Worm (Caenorhabditis elegans): Measurements from ENCODE around the gene fbxa-219.
"Not testable (repeated sequence)": the region's sequence is repeated elsewhere in the genome, so short reads cannot be mapped to it uniquely, and the experiment has no call there.

Gene fbxa-219

DNA sequence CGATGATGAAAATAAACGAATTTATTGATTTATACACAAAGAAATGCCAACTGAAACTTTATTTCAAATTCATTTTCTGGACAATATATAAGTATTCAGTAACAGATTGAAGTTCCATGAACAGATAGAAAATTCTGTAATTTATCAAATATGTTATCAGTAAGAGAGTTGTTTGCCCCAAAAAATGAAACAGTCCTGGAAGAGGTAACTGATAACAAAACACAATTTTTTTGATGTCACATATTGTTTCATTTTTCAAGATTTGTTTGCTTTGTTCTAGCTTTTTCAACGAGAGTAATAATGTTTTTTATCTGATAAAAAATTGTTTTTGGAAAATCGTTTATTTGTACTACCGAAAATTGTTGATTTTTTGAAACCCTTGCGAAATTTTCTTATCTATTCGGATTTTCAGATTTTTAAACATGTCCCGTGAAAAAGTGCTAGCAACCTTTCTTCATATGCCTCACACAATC, 38.2 kb upstream of the fbxa-219 start, which contains the start of gene fbxa-73:
Gene fbxa-73, plus strand, starts transcription at position 423 of the 473 bp plus-strand sequence.
- TF ChIP-seq daf-16 (GFP tag; optimal IDR thresholded peaks at IDR 0.05) (no peak), daf-16 (tag; optimal IDR thresholded peaks at IDR 0.05) (peak; percentile 84), pqm-1 (tag; optimal IDR thresholded peaks at IDR 0.05) (peak; percentile 83), nhr-10 (tag; optimal IDR thresholded peaks at IDR 0.05) (no peak), nhr-28 (tag; optimal IDR thresholded peaks at IDR 0.05) (peak; percentile 64)

DNA sequence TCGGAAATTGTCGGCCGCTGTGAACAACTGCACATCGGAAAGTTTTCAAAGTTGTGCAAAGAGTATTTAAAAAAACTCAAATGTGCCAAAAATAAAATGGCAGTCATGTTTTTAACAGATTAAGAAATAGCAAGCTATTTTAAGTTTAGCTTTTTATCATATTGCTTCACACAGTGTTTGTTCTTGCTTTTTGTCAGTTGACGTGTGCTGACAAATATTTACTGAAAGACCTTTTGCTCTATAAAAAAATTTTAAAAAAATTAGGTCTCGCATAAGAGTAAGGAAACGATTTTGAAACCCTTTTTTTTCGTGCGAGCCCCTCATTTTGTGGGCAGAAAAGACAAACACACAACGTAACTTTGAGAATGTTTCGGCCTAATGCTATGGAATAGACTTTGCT, 35.7 kb upstream of the fbxa-219 start, which contains the start of gene fbxa-71:
Gene fbxa-71, plus strand, starts transcription at position 301 of the 400 bp plus-strand sequence.
- TF ChIP-seq F26F4.8 (GFP tag; conservative IDR thresholded peaks at IDR 0.05) (no peak), F49E8.2 (tag; optimal IDR thresholded peaks at IDR 0.05; ENCODE audit: borderline replicate concordance) (no peak), ces-1 (GFP tag; optimal IDR thresholded peaks at IDR 0.05) (no peak), Y48G9A.11 (GFP tag; IDR thresholded peaks at IDR 0.05) (no peak), nhr-237 (tag; optimal IDR thresholded peaks at IDR 0.05) (no peak), fkh-10 (GFP tag; optimal IDR thresholded peaks at IDR 0.05) (no peak), nhr-6 (tag; optimal IDR thresholded peaks at IDR 0.05) (no peak), nhr-102 (tag; optimal IDR thresholded peaks at IDR 0.05) (no peak), pha-4 (GFP tag; IDR thresholded peaks at IDR 0.05) (no peak), pha-4 (tag; optimal IDR thresholded peaks at IDR 0.05) (no peak), dmd-9 (GFP tag; IDR thresholded peaks at IDR 0.05) (no peak), snpc-1.2 (GFP tag; IDR thresholded peaks at IDR 0.05) (no peak)

ce11 chrIII:2258863-2259262, 32.4 kb upstream of the fbxa-219 start, which contains the start of gene fbxa-43:
Gene fbxa-43, minus strand, starts transcription at chrIII:2258963.
- TF ChIP-seq tra-1 (GFP tag; IDR thresholded peaks at IDR 0.05) (no peak), spr-3 (GFP tag; optimal IDR thresholded peaks at IDR 0.05) (no peak), saeg-2 (GFP tag; IDR thresholded peaks at IDR 0.05) (no peak), duxl-1 (tag; optimal IDR thresholded peaks at IDR 0.05; ENCODE audit: poor library complexity) (no peak), mep-1 (tag; optimal IDR thresholded peaks at IDR 0.05) (no peak), mdt-29 (GFP tag; IDR thresholded peaks at IDR 0.05) (no peak), Y75B8A.6 (GFP tag; IDR thresholded peaks at IDR 0.05) (no peak), nhr-28 (tag; optimal IDR thresholded peaks at IDR 0.05) (no peak), daf-16 (GFP tag; optimal IDR thresholded peaks at IDR 0.05) (no peak), daf-16 (tag; optimal IDR thresholded peaks at IDR 0.05) (no peak), F37D6.2 (tag; optimal IDR thresholded peaks at IDR 0.05) (no peak), gei-8 (GFP tag; optimal IDR thresholded peaks at IDR 0.05) (no peak), nhr-48 (tag; optimal IDR thresholded peaks at IDR 0.05) (no peak), nhr-102 (tag; optimal IDR thresholded peaks at IDR 0.05) (no peak), pha-4 (GFP tag; IDR thresholded peaks at IDR 0.05) (no peak), pha-4 (tag; optimal IDR thresholded peaks at IDR 0.05) (no peak), ceh-82 (tag; optimal IDR thresholded peaks at IDR 0.05) (no peak)

DNA sequence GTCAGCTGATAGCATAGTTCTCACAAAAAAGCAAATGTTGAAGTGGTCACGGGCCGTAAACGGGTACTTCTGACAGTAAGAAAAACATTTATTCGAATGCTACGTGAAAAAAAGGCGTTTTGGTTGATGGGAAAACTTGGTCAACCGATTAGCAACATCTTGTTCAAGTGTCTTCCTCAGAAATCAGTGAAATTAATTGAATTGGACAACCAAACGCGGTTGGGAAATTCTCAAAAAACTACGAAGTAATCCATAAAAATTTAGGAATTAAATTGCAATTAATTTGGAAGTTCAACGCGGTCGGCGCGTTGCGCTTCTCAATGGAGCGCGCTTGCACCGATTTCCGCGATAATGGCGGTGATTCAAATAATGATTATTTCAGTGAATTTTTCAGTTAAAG, 31.9 kb upstream of the fbxa-219 start:
- TF ChIP-seq R02D3.7 (tag; optimal IDR thresholded peaks at IDR 0.05) (no peak), dmd-8 (GFP tag; IDR thresholded peaks at IDR 0.05) (no peak)

ce11 chrIII:2261353-2261752, 29.9 kb upstream of the fbxa-219 start, which contains the start of gene fbxa-42:
Gene fbxa-42, minus strand, starts transcription at chrIII:2261453.
- not testable (repeated sequence) for TF ChIP-seq attf-4 (tag; optimal IDR thresholded peaks at IDR 0.05); ctbp-1 (GFP tag; IDR thresholded peaks at IDR 0.05); dve-1 (tag; optimal IDR thresholded peaks at IDR 0.05; ENCODE audit: insufficient read depth)

Data from whole organism, L4 larva.